Fruit fly (Drosophila melanogaster) Kc167 (cell line): ENCODE data around the gene CG3104.

Experiments used
- Myc ChIP-seq: fragments of >200 bp; optimal IDR thresholded peaks from 2 replicates; lab custom pipeline; 2017; ENCODE audit warnings: missing external identifiers
- Sin3A ChIP-seq: fragments of >200 bp; optimal IDR thresholded peaks from 2 replicates; lab custom pipeline; 2018; ENCODE audit warnings: missing external identifiers
- h ChIP-seq: fragments of >200 bp; optimal IDR thresholded peaks from 3 replicates; lab custom pipeline; 2018; ENCODE audit warnings: missing external identifiers
- insv ChIP-seq: fragments of >200 bp; optimal IDR thresholded peaks from 3 replicates; lab custom pipeline; 2018; ENCODE audit warnings: missing external identifiers
- psq ChIP-seq: fragments of >200 bp; optimal IDR thresholded peaks from 2 replicates; lab custom pipeline; 2017; ENCODE audit warnings: missing external identifiers
- ttk ChIP-seq: sonication (Bioruptor generic); optimal IDR thresholded peaks from 2 replicates; lab custom pipeline; 2017; ENCODE audit warnings: missing external identifiers

CG3104 gene

dm6 chr2L:2888859-2889443 lies 33.4 kb upstream of the CG3104 start:
- TF ChIP-seq Sin3A, result no peak
- no peak for TF ChIP-seq h
- TF ChIP-seq Myc, result no peak
- no peak for TF ChIP-seq ttk (lab: Kevin White, UChicago)
- TF ChIP-seq insv (lab: Kevin White, UChicago), result no peak
- TF ChIP-seq psq (lab: Kevin White, UChicago), result no peak

DNA sequence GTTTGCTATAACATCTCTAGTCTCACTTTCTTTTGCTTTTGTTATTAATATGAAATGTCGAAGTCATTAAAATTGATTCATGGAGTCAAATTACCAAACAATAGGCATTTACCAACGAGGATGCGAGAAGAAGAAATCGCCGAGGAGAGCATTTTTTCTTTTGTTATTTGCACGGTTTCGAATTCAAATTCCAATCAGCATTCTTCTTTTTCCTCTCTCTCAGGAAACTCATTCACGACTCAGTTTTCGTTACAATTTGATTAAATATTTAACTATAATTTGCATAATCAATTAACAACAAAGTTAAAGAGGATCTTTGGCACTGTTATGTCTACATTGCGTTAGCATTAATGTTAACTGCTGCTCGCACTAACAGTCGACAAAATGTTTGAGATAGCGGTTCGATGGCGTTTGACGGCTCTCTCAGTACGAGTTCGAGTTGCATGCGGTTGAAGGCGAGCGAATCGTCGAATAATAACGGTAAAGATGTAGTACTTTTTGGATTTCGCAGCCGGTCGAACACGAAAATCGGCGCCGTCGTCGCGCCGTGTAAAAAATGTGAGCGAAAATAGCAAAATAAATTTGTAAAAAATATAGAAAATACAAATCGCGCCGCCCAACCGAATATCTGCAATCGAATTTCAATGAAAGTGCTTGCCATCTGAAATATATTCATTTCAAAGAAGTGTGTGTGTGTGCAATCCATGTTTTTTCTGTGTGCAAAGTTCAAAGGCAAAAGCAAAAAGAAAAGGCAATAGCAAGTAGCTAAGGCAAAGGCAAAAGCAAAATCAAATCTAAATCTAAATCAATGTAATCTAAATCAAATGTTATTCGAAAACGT lies 32.4 kb upstream of the CG3104 start:
- TF ChIP-seq h (no peak), insv (lab: Kevin White, UChicago) (no peak), Myc (no peak), psq (lab: Kevin White, UChicago) (no peak), Sin3A (no peak), ttk (lab: Kevin White, UChicago) (no peak)

dm6 chr2L:2886613-2887537 lies 31.3 kb upstream of the CG3104 start:
- TF ChIP-seq Myc (no peak), h (no peak), ttk (lab: Kevin White, UChicago) (no peak), Sin3A (no peak), insv (lab: Kevin White, UChicago) (no peak), psq (lab: Kevin White, UChicago) (no peak)

DNA sequence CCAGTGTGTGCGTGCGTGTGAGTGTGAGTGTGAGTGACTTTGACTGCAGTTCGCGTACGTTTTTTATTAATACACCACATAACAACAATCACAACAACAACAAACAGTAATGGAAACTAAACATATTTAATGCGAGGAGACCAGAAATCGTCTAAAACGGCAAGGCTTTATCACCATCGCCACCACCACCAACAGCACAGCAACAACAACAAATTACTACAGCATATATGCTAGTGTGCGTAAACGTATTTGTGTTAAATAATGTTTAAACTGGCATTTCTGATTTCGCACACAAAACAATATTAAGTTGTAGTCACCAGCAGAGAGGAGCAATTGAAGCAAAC lies 30.6 kb upstream of the CG3104 start:
- no peak for TF ChIP-seq insv (lab: Kevin White, UChicago)
- no peak for TF ChIP-seq psq (lab: Kevin White, UChicago)
- TF ChIP-seq Myc, result no peak
- TF ChIP-seq h, result no peak
- no peak for TF ChIP-seq ttk (lab: Kevin White, UChicago)
- TF ChIP-seq Sin3A, result no peak

DNA sequence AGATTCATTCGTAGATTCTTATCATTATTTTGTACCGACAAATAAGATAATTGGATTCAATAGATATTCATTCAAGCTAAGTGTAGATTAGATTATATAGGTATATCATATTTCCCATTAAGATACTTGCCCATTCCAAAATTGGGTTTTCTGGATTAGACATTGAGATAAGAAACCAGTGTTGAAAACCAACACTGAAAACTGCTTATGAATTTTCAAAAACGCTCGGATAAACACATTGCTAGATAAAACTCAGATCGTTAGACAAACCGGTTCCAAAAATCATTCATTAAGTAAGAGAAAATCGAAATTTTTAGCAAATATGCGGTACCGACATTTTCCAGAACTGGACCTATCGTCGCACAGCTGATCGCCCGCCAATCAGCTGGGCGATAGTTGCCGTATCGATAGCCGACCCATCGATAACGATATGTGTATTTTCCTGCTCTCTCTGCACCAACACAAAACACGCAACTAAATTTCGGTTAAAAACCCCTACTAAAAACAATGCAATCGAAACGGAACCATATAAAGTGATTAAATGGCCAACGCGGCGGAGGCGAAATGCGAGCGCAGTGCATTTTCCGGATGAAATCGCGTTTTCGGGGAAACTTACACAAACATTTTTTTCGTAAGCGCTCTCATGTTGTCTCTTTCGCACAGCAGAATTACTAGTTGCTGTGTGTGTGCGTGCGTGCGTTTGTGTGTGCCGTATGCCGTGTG lies 30.1 kb upstream of the CG3104 start, which contains the start of the genes NTPase and lilli:
TSS of gene NTPase (minus strand) at position 348 of the 723 bp plus-strand sequence.
TSS of gene lilli (plus strand) at position 427 of the 723 bp plus-strand sequence.
- TF ChIP-seq ttk (lab: Kevin White, UChicago) (no peak), insv (lab: Kevin White, UChicago) (no peak), Myc (no peak), psq (lab: Kevin White, UChicago) (no peak), Sin3A (no peak), h (no peak)

dm6 chr2L:2884683-2885502 lies 29.3 kb upstream of the CG3104 start:
- TF ChIP-seq Sin3A, result no peak

dm6 chr2L:2883703-2884294 lies 28.2 kb upstream of the CG3104 start:
- TF ChIP-seq psq (lab: Kevin White, UChicago) (no peak), insv (lab: Kevin White, UChicago) (no peak), Sin3A (no peak), Myc (no peak), ttk (lab: Kevin White, UChicago) (no peak), h (no peak)

- TF ChIP-seq psq (lab: Kevin White, UChicago) (no peak), h (no peak), Myc (no peak), Sin3A (no peak), insv (lab: Kevin White, UChicago) (no peak), ttk (lab: Kevin White, UChicago) (no peak)
These were observed 27.6 kb upstream of the CG3104 start for dm6 chr2L:2882968-2883702.

DNA sequence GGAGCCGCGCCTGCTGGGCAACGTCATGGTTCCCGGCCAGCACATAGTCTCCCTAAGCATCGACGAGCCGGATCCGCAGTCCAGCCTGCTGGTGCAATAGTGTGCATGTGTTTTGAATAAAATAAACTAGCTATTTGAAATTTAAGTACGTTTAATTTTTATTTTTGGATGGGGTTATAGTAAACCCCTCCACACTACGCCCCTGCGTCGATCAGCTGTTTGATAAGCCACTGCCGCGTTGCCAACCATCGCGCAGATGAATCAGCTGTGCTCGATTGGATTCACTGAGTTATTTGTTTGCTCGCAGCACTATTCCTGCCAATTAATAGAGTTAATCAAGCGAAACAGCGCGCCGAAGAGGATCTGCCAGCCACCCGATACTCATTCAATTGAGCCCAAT lies 23.3 kb upstream of the CG3104 start, which contains the start of gene RabGGTb:
TSS of gene RabGGTb (plus strand) at position 254 of the 400 bp plus-strand sequence.
- no peak for TF ChIP-seq psq (lab: Kevin White, UChicago)
- TF ChIP-seq Sin3A, result no peak
- TF ChIP-seq h, result no peak
- TF ChIP-seq ttk (lab: Kevin White, UChicago), result no peak
- no peak for TF ChIP-seq insv (lab: Kevin White, UChicago)
- no peak for TF ChIP-seq Myc

- TF ChIP-seq psq (lab: Kevin White, UChicago) (no peak), h (no peak), Myc (no peak), insv (lab: Kevin White, UChicago) (no peak), ttk (lab: Kevin White, UChicago) (no peak), Sin3A (no peak)
These were observed 22.6 kb upstream of the CG3104 start, which contains the start of the genes Prx6a and Sbat for dm6 chr2L:2878188-2878587. TSS of gene Prx6a (minus strand) at chr2L:2878232. TSS of gene Sbat (plus strand) at chr2L:2878344.
